Worm (Caenorhabditis elegans): Measurements from ENCODE around the gene ceh-20.

DNA sequence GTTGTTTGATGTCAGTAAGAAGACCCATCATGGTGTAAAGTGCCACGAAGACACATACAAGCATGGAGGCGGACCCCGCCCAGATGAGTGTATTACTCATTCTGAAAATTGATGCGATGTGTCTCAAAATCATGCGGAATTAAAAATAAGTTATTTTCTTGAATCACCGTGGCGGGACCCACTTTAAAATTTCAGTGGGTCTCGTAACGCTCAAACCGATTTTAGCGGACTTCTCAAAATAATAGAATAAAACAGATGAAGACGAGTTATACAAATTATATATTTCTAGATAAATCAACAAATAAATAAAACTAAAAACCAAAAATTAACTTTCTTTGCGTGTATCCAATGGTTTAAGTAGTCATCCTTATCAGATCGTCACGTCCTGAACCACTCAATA lies 40.8 kb downstream of the ceh-20 start, which contains the start of gene col-8:
- TF ChIP-seq tab-1 (GFP tag; IDR thresholded peaks at IDR 0.05), result no peak
- no peak for TF ChIP-seq med-1 (GFP tag; optimal IDR thresholded peaks at IDR 0.05; ENCODE audit: insufficient read depth)
- no peak for TF ChIP-seq ztf-29 (GFP tag; IDR thresholded peaks at IDR 0.05)
- TF ChIP-seq ref-1 (GFP tag; conservative IDR thresholded peaks at IDR 0.05), result no peak
- no peak for TF ChIP-seq flt-1 (GFP tag; IDR thresholded peaks at IDR 0.05)
- no peak for TF ChIP-seq klf-2 (GFP tag; conservative IDR thresholded peaks at IDR 0.05)
- TF ChIP-seq T22C8.4 (GFP tag; IDR thresholded peaks at IDR 0.05), result no peak
